Worm (Caenorhabditis elegans): ENCODE results near the gene W03G11.2.
A peak's percentile ranks its signal among the peaks of the same experiment; 100 is the strongest.

The W03G11.2 gene

ce11 chrX:12106004-12106403 lies 2.4 kb downstream of the W03G11.2 start (continued):
- TF ChIP-seq Y53F4B.3 (GFP tag; IDR thresholded peaks at IDR 0.05) (peak; percentile 84), lin-40 (tag; optimal IDR thresholded peaks at IDR 0.05) (peak; percentile 88), F57C9.4 (tag; optimal IDR thresholded peaks at IDR 0.05) (no peak), K12H6.12 (tag; optimal IDR thresholded peaks at IDR 0.05) (peak; percentile 79), dox-1 (GFP tag; IDR thresholded peaks at IDR 0.05) (no peak; the same call in 1 of the 2 replicates), Y79H2A.3 (GFP tag; conservative IDR thresholded peaks at IDR 0.05) (0 out of 2 replicates have a peak, but pooled peaks have one; percentile 33), gei-17 (GFP tag; optimal IDR thresholded peaks at IDR 0.05) (peak; percentile 84), lin-35 (GFP tag; optimal IDR thresholded peaks at IDR 0.05) (peak in 1 of 3 experiments; percentile 89), ztf-25 (GFP tag; IDR thresholded peaks at IDR 0.05) (peak; percentile 98), Y56A3A.18 (GFP tag; IDR thresholded peaks at IDR 0.05) (peak; percentile 96), nhr-27 (tag; optimal IDR thresholded peaks at IDR 0.05) (peak; percentile 93), akir-1 (GFP tag; optimal IDR thresholded peaks at IDR 0.05) (peak; percentile 35), hlh-12 (tag; optimal IDR thresholded peaks at IDR 0.05) (peak; percentile 87), tbx-9 (tag; optimal IDR thresholded peaks at IDR 0.05; ENCODE audit: borderline replicate concordance) (peak; percentile 73), C17E4.6 (GFP tag; IDR thresholded peaks at IDR 0.05) (no peak), ztf-3 (GFP tag; optimal IDR thresholded peaks at IDR 0.05) (peak; percentile 67), F39B2.1 (GFP tag; IDR thresholded peaks at IDR 0.05) (no peak), ceh-58 (GFP tag; IDR thresholded peaks at IDR 0.05) (no peak), ceh-40 (GFP tag; IDR thresholded peaks at IDR 0.05) (peak; percentile 79), snpc-1.3 (tag; optimal IDR thresholded peaks at IDR 0.05; ENCODE audit: insufficient read depth) (peak; percentile 74), aptf-3 (GFP tag; IDR thresholded peaks at IDR 0.05) (no peak), C06A6.2 (GFP tag; conservative IDR thresholded peaks at IDR 0.05) (peak; percentile 67), nfya-1 (tag; optimal IDR thresholded peaks at IDR 0.05; ENCODE audit: borderline replicate concordance, insufficient read depth) (no peak), ztf-22 (GFP tag; optimal IDR thresholded peaks at IDR 0.05) (peak; percentile 64), lsl-1 (GFP tag; optimal IDR thresholded peaks at IDR 0.05) (no peak), ama-1 (optimal IDR thresholded peaks at IDR 0.05) (no peak), ama-1 (GFP tag; optimal IDR thresholded peaks at IDR 0.05) (peak in 1 of 2 experiments; percentile 90), xnd-1 (tag; optimal IDR thresholded peaks at IDR 0.05) (no peak), tbp1 (GFP tag; optimal IDR thresholded peaks at IDR 0.05) (peak; percentile 99), madf-6 (GFP tag; IDR thresholded peaks at IDR 0.05) (no peak), efl-1 (GFP tag; optimal IDR thresholded peaks at IDR 0.05) (peak; percentile 8), F33H1.4 (GFP tag; IDR thresholded peaks at IDR 0.05) (no peak), mel-28 (tag; optimal IDR thresholded peaks at IDR 0.05; ENCODE audit: borderline replicate concordance) (peak; percentile 80), attf-3 (GFP tag; conservative IDR thresholded peaks at IDR 0.05) (peak; percentile 40; the same call in 1 of the 2 replicates), pbrm-1 (GFP tag; IDR thresholded peaks at IDR 0.05) (peak; percentile 90), hlh-26 (GFP tag; conservative IDR thresholded peaks at IDR 0.05) (no peak), mes-4 (tag; optimal IDR thresholded peaks at IDR 0.05) (peak; percentile 90), repo-1 (tag; optimal IDR thresholded peaks at IDR 0.05) (peak; percentile 82), nfyb-1 (GFP tag; IDR thresholded peaks at IDR 0.05) (peak; percentile 93), ztf-28 (GFP tag; IDR thresholded peaks at IDR 0.05) (peak; percentile 84), unc-130 (GFP tag; optimal IDR thresholded peaks at IDR 0.05) (peak; percentile 46), him-1 (tag; optimal IDR thresholded peaks at IDR 0.05) (peak; percentile 97), lir-1 (GFP tag; conservative IDR thresholded peaks at IDR 0.05) (peak; percentile 10; the same call in 1 of the 2 replicates), F52B5.7 (tag; optimal IDR thresholded peaks at IDR 0.05) (peak; percentile 87), F49E8.2 (tag; optimal IDR thresholded peaks at IDR 0.05; ENCODE audit: insufficient read depth) (no peak), Y67H2A.10 (GFP tag; conservative IDR thresholded peaks at IDR 0.05) (peak; percentile 73), ztf-18 (tag; optimal IDR thresholded peaks at IDR 0.05) (peak; percentile 81), madf-3 (GFP tag; IDR thresholded peaks at IDR 0.05) (0 out of 2 replicates have a peak, but pooled peaks have one; percentile 66), madf-10 (tag; optimal IDR thresholded peaks at IDR 0.05) (peak; percentile 85)

Data from whole organism, young adult.